Fruit fly (Drosophila melanogaster): ENCODE measurements around the gene CG11345.
A peak's percentile ranks its signal among the peaks of the same experiment; 100 is the strongest.

Gene CG11345

DNA sequence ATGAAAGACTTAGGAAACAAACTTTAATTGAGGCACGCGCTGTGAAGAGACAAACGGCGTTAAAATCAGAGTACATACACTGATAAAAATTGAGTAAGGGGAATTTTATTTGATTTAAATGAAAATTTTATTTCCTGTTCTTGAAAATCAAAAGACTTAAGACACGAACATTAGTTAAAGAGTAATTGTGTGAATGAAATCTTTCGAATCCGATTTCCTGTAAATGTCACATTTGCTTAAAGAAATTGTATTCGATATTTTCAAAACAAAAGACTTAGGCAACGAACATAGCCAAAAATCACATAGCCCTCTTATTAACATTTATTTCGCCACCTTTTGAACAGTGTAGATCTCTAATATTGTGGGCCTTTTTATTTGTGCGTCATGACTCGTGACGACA lies 12.1 kb downstream of the CG11345 start (continued):
- no peak for TF ChIP-seq p53 (GFP tag; optimal IDR thresholded peaks at IDR 0.05)
- no peak for TF ChIP-seq prd (optimal IDR thresholded peaks at IDR 0.05)
- no peak for TF ChIP-seq prd (GFP tag; IDR thresholded peaks at IDR 0.05)
- no peak for TF ChIP-seq tap (tag; optimal IDR thresholded peaks at IDR 0.05)
- TF ChIP-seq Adf1 (GFP tag; IDR thresholded peaks at IDR 0.05), result no peak
- TF ChIP-seq CG18619 (GFP tag; optimal IDR thresholded peaks at IDR 0.05), result no peak
- no peak for TF ChIP-seq PHDP (tag; optimal IDR thresholded peaks at IDR 0.05)
- TF ChIP-seq NFAT (GFP tag; IDR thresholded peaks at IDR 0.05), result peak; percentile 33; the same call in 1 of the 2 replicates
- TF ChIP-seq HLHmδ (GFP tag; optimal IDR thresholded peaks at IDR 0.05), result no peak
- TF ChIP-seq Fer1 (GFP tag; optimal IDR thresholded peaks at IDR 0.05), result peak; percentile 56
- TF ChIP-seq CG7839 (tag; optimal IDR thresholded peaks at IDR 0.05), result peak; percentile 46
- TF ChIP-seq Camta (GFP tag; optimal IDR thresholded peaks at IDR 0.05), result peak; percentile 8
- TF ChIP-seq fd102C (GFP tag; optimal IDR thresholded peaks at IDR 0.05), result no peak
- TF ChIP-seq salm (tag; optimal IDR thresholded peaks at IDR 0.05), result no peak
- TF ChIP-seq CG3065 (GFP tag; optimal IDR thresholded peaks at IDR 0.05), result no peak
- TF ChIP-seq Hey (tag; optimal IDR thresholded peaks at IDR 0.05), result no peak
- peak; percentile 73 for TF ChIP-seq Rfx (GFP tag; IDR thresholded peaks at IDR 0.05)
- peak; percentile 2 for TF ChIP-seq luna (GFP tag; optimal IDR thresholded peaks at IDR 0.05)
- TF ChIP-seq lab (GFP tag; optimal IDR thresholded peaks at IDR 0.05), result peak; percentile 63
- TF ChIP-seq CG9876 (GFP tag; optimal IDR thresholded peaks at IDR 0.05), result no peak
- no peak for TF ChIP-seq Antp (GFP tag; optimal IDR thresholded peaks at IDR 0.05)
- peak; percentile 38 for TF ChIP-seq scrt (GFP tag; optimal IDR thresholded peaks at IDR 0.05)
- TF ChIP-seq Lpt (GFP tag; optimal IDR thresholded peaks at IDR 0.05), result no peak
- no peak for TF ChIP-seq YL-1 (GFP tag; optimal IDR thresholded peaks at IDR 0.05)
- TF ChIP-seq MBD-R2 (GFP tag; IDR thresholded peaks at IDR 0.05), result peak; percentile 33; the same call in 1 of the 2 replicates
- peak; percentile 46; the same call in 1 of the 2 replicates for TF ChIP-seq CG7372 (GFP tag; IDR thresholded peaks at IDR 0.05)
- TF ChIP-seq CG10654 (GFP tag; optimal IDR thresholded peaks at IDR 0.05), result no peak
- no peak for TF ChIP-seq vnd (GFP tag; IDR thresholded peaks at IDR 0.05; ENCODE audit: partially characterized antibody)
- no peak for TF ChIP-seq usp (GFP tag; optimal IDR thresholded peaks at IDR 0.05)
- no peak for TF ChIP-seq CG34376 (GFP tag; optimal IDR thresholded peaks at IDR 0.05)
- peak; percentile 48 for TF ChIP-seq cwo (GFP tag; optimal IDR thresholded peaks at IDR 0.05)
- TF ChIP-seq CG17385 (GFP tag; optimal IDR thresholded peaks at IDR 0.05), result no peak
- TF ChIP-seq mam (GFP tag; optimal IDR thresholded peaks at IDR 0.05), result peak; percentile 57
- TF ChIP-seq CG10274 (GFP tag; optimal IDR thresholded peaks at IDR 0.05), result no peak
- TF ChIP-seq cato (GFP tag; optimal IDR thresholded peaks at IDR 0.05; ENCODE audit: borderline replicate concordance), result no peak
- no peak for TF ChIP-seq CG15514 (GFP tag; optimal IDR thresholded peaks at IDR 0.05)
- TF ChIP-seq al (GFP tag; IDR thresholded peaks at IDR 0.05), result peak; percentile 64
- no peak for TF ChIP-seq corto (GFP tag; optimal IDR thresholded peaks at IDR 0.05)
- TF ChIP-seq Fer2 (tag; optimal IDR thresholded peaks at IDR 0.05), result no peak
- TF ChIP-seq TFAM (GFP tag; optimal IDR thresholded peaks at IDR 0.05), result no peak
- TF ChIP-seq Sry-δ (GFP tag; optimal IDR thresholded peaks at IDR 0.05), result no peak
- peak; percentile 45 for TF ChIP-seq crc (GFP tag; optimal IDR thresholded peaks at IDR 0.05)
- no peak for TF ChIP-seq CG7271 (tag; optimal IDR thresholded peaks at IDR 0.05)
- no peak for TF ChIP-seq CG8765 (GFP tag; IDR thresholded peaks at IDR 0.05)
- no peak for TF ChIP-seq Trl (optimal IDR thresholded peaks at IDR 0.05)
- TF ChIP-seq Trl (GFP tag; optimal IDR thresholded peaks at IDR 0.05), result no peak
- TF ChIP-seq CG12155 (GFP tag; optimal IDR thresholded peaks at IDR 0.05), result no peak
- peak; percentile 1 for TF ChIP-seq dmrt99B (tag; optimal IDR thresholded peaks at IDR 0.05)
- no peak for TF ChIP-seq kay (GFP tag; optimal IDR thresholded peaks at IDR 0.05)
- TF ChIP-seq tx (GFP tag; optimal IDR thresholded peaks at IDR 0.05), result no peak
- TF ChIP-seq abd-A (tag; optimal IDR thresholded peaks at IDR 0.05), result no peak
- no peak for TF ChIP-seq pfk (GFP tag; optimal IDR thresholded peaks at IDR 0.05)
